Fruit fly (Drosophila melanogaster): ENCODE results near the gene ChLD3.

DNA sequence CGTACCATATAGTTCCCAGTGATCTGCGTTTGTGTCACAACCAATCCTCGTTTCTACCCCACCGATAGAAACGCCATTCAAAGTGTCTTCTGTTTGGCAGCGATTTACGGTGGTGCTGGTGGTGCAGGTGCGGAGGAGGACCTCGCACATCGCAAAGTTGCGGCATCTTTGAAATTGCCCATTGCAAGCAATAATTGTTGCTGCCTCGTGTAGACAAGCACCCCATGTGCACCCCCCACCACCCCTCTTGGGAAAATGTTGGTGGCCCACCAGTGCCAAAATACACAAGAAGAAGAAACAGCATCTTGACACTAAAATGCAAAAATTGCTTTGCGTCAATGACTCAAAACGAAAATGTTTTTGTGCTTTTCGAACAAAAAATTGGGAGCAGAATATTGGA, 25.8 kb downstream of the ChLD3 start:
- TF ChIP-seq Ets98B (GFP tag; IDR thresholded peaks at IDR 0.05) (no peak), D1 (tag; optimal IDR thresholded peaks at IDR 0.05) (no peak), CG4496 (GFP tag; IDR thresholded peaks at IDR 0.05) (no peak), Pif1B (GFP tag; optimal IDR thresholded peaks at IDR 0.05) (no peak), gl (tag; optimal IDR thresholded peaks at IDR 0.05) (no peak), CG17806 (tag; optimal IDR thresholded peaks at IDR 0.05) (no peak), CG15710 (tag; optimal IDR thresholded peaks at IDR 0.05) (no peak), EcR (GFP tag; optimal IDR thresholded peaks at IDR 0.05) (no peak), rn (GFP tag; IDR thresholded peaks at IDR 0.05) (no peak), CG13204 (GFP tag; optimal IDR thresholded peaks at IDR 0.05) (no peak), CG32121 (GFP tag; IDR thresholded peaks at IDR 0.05) (peak; percentile 79)
